Worm (Caenorhabditis elegans) whole organism, L2 larva: Measurements from ENCODE around the gene clec-34.
A peak's percentile ranks its signal among the peaks of the same experiment; 100 is the strongest.

Experiments
- C34F6.9 ChIP-seq: fragments of 150-350 bp; optimal IDR thresholded peaks from 2 replicates; lab custom pipeline; 2014; ENCODE audit warnings: missing biosample characterization, missing genetic modification characterization
- Y55F3AM.14 ChIP-seq: fragments of 200-800 bp; sonication (Bioruptor generic); optimal IDR thresholded peaks from 2 replicates; lab custom pipeline; 2018; ENCODE audit warnings: mild to moderate bottlenecking, missing genetic modification characterization, missing compliant biosample characterization
- aly-2 ChIP-seq: fragments of 150-350 bp; optimal IDR thresholded peaks from 2 replicates; lab custom pipeline; 2014; ENCODE audit warnings: missing biosample characterization, missing genetic modification characterization
- blmp-1 ChIP-seq: sonication (generic microtip); optimal IDR thresholded peaks from 2 replicates; lab custom pipeline; 2017; ENCODE audit warnings: missing genetic modification characterization, mild to moderate bottlenecking, missing compliant biosample characterization, antibody characterized with exemption, moderate library complexity; ENCODE audit not compliant: insufficient read depth
- ceh-82 ChIP-seq: fragments of 150-350 bp; optimal IDR thresholded peaks from 2 replicates; lab custom pipeline; 2014; ENCODE audit warnings: missing biosample characterization, missing genetic modification characterization
- egl-27 ChIP-seq: sonication (generic microtip); optimal IDR thresholded peaks from 3 replicates; lab custom pipeline; 2017; ENCODE audit warnings: missing biosample characterization, missing genetic modification reagents, missing genetic modification characterization
- elt-1 ChIP-seq: fragments of 150-350 bp; optimal IDR thresholded peaks from 2 replicates; lab custom pipeline; 2014; ENCODE audit warnings: missing biosample characterization, missing genetic modification characterization
- elt-3 ChIP-seq: sonication (generic microtip); optimal IDR thresholded peaks from 2 replicates; lab custom pipeline; 2017; ENCODE audit warnings: missing biosample characterization, missing genetic modification characterization
- gmeb-1 ChIP-seq: fragments of 150-350 bp; optimal IDR thresholded peaks from 2 replicates; lab custom pipeline; 2014; ENCODE audit warnings: missing biosample characterization, missing genetic modification characterization
- lin-11 ChIP-seq: fragments of 150-350 bp; sonication (generic microtip); optimal IDR thresholded peaks from 2 replicates; lab custom pipeline; 2014; ENCODE audit warnings: missing biosample characterization, missing genetic modification characterization, inconsistent platforms, mixed read lengths
- lin-13 ChIP-seq: fragments of 150-350 bp; optimal IDR thresholded peaks from 2 replicates; lab custom pipeline; 2014; ENCODE audit warnings: missing biosample characterization, missing genetic modification reagents, missing genetic modification characterization
- lin-39 ChIP-seq: fragments of 150-350 bp; optimal IDR thresholded peaks from 2 replicates; lab custom pipeline; 2014; ENCODE audit warnings: missing biosample characterization, missing genetic modification reagents, missing genetic modification characterization
- mab-5 ChIP-seq: fragments of 150-350 bp; optimal IDR thresholded peaks from 2 replicates; lab custom pipeline; 2014; ENCODE audit warnings: missing biosample characterization, missing genetic modification characterization
- mbf-1 ChIP-seq: sonication (generic microtip); optimal IDR thresholded peaks from 2 replicates; lab custom pipeline; 2017; ENCODE audit warnings: missing biosample characterization, missing genetic modification characterization
- mdl-1 ChIP-seq, 2 experiments: fragments of 150-350 bp in 1 of 2; sonication (generic microtip) in 1 of 2; optimal IDR thresholded peaks; 2 replicates each; lab custom pipeline; 2017; ENCODE audit warnings: missing biosample characterization in 2 of 2, missing genetic modification characterization in 2 of 2
- nhr-10 ChIP-seq: sonication (generic microtip); optimal IDR thresholded peaks from 2 replicates; lab custom pipeline; 2017; ENCODE audit warnings: missing biosample characterization, missing genetic modification characterization
- nhr-12 ChIP-seq: fragments of 150-350 bp; optimal IDR thresholded peaks from 2 replicates; lab custom pipeline; 2014; ENCODE audit warnings: missing biosample characterization, missing genetic modification characterization
- nhr-129 ChIP-seq: fragments of 150-350 bp; optimal IDR thresholded peaks from 2 replicates; lab custom pipeline; 2014; ENCODE audit warnings: missing biosample characterization, missing genetic modification characterization
- nhr-21 ChIP-seq: fragments of 150-350 bp; optimal IDR thresholded peaks from 2 replicates; lab custom pipeline; 2014; ENCODE audit warnings: missing biosample characterization, missing genetic modification characterization
- nhr-237 ChIP-seq: fragments of 150-350 bp; optimal IDR thresholded peaks from 2 replicates; lab custom pipeline; 2014; ENCODE audit warnings: missing biosample characterization, missing genetic modification characterization
- nhr-25 ChIP-seq: fragments of 150-350 bp; sonication (generic microtip); optimal IDR thresholded peaks from 3 replicates; lab custom pipeline; 2014; ENCODE audit warnings: missing biosample characterization, missing genetic modification characterization
- nhr-6 ChIP-seq: fragments of 150-350 bp; optimal IDR thresholded peaks from 2 replicates; lab custom pipeline; 2014; ENCODE audit warnings: missing biosample characterization, missing genetic modification characterization
- peb-1 ChIP-seq: fragments of 150-350 bp; optimal IDR thresholded peaks from 2 replicates; lab custom pipeline; 2014; ENCODE audit warnings: missing biosample characterization, missing genetic modification characterization
- sem-4 ChIP-seq: fragments of 150-350 bp; optimal IDR thresholded peaks from 2 replicates; lab custom pipeline; 2014; ENCODE audit warnings: missing biosample characterization, missing genetic modification reagents, missing genetic modification characterization
- skn-1 ChIP-seq: sonication (generic microtip); optimal IDR thresholded peaks from 2 replicates; lab custom pipeline; 2017; ENCODE audit warnings: missing biosample characterization, missing genetic modification characterization
- sma-3 ChIP-seq: sonication (generic microtip); optimal IDR thresholded peaks from 2 replicates; lab custom pipeline; 2016; ENCODE audit warnings: missing genetic modification reagents, missing genetic modification characterization, missing compliant biosample characterization
- sma-9 ChIP-seq, 2 experiments: fragments of 150-350 bp in 1 of 2; sonication (generic microtip) in 1 of 2; optimal IDR thresholded peaks; 2 replicates each; lab custom pipeline; 2014 to 2016; ENCODE audit warnings: missing genetic modification characterization in 2 of 2, mild to moderate bottlenecking in 1 of 2, missing biosample characterization in 1 of 2, missing compliant biosample characterization in 1 of 2, missing genetic modification reagents in 1 of 2, moderate library complexity in 1 of 2
- snpc-4 ChIP-seq: fragments of 150-350 bp; optimal IDR thresholded peaks from 2 replicates; lab custom pipeline; 2014; ENCODE audit warnings: missing biosample characterization, missing genetic modification characterization
- unc-55 ChIP-seq: fragments of 150-350 bp; sonication (generic microtip); optimal IDR thresholded peaks from 3 replicates; lab custom pipeline; 2014; ENCODE audit warnings: missing biosample characterization, missing genetic modification reagents, missing genetic modification characterization
- unc-62 ChIP-seq: fragments of 150-350 bp; optimal IDR thresholded peaks from 2 replicates; lab custom pipeline; 2014; ENCODE audit warnings: missing biosample characterization, missing genetic modification reagents, missing genetic modification characterization
- zag-1 ChIP-seq: fragments of 150-350 bp; optimal IDR thresholded peaks from 2 replicates; lab custom pipeline; 2014; ENCODE audit warnings: missing biosample characterization, missing genetic modification characterization
- ztf-11 ChIP-seq: sonication (generic microtip); optimal IDR thresholded peaks from 2 replicates; lab custom pipeline; 2017; ENCODE audit warnings: missing biosample characterization, missing genetic modification characterization

Gene clec-34

DNA sequence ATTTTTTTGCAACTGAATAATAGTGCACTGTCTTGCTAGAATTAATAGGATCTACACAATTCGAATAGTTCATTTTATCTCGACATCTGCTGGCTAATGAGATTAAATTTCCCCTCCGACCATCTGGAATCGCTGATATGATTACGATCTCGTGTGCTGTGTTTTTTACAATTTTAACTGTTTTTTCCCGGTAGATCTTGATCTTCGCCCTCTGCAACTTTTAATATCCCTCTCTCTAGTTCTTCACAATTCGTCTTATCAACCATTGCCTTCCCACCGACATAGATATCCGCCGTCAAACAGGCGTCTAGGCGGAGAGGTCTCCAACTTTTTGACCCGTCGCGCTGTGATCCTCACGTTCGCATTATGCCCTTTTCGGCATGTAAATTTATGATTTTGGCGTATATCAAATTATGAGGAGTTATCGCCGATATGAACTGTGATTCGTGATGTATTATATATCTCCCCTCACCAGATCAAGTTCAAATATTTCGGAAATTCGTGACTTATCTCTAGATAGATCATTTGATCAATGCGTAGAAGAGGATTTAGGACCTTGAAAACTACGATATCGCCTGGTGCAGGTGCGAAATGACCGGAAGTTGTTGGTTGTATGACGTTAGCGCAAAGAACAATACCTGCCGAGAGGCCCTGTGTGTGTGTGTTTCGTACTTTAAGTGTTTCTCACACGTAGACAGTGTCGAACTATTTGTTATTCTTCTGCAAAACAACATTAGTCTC, 43.1 kb downstream of the clec-34 start:
- no peak for TF ChIP-seq snpc-4
- no peak for TF ChIP-seq peb-1
- no peak for TF ChIP-seq nhr-6 (tag; lab: Kevin White, UChicago)
- TF ChIP-seq C34F6.9 (tag; lab: Kevin White, UChicago): no peak
- no peak for TF ChIP-seq nhr-10 (tag; lab: Kevin White, UChicago)
- TF ChIP-seq mdl-1 (tag; optimal IDR thresholded peaks at IDR 0.05; lab: Kevin White, UChicago): no peak
- TF ChIP-seq lin-39 (tag; lab: Kevin White, UChicago): no peak
- no peak for TF ChIP-seq unc-62 (GFP tag; lab: Kevin White, UChicago)
- TF ChIP-seq elt-1 (tag; lab: Kevin White, UChicago): peak; percentile 17
- peak; percentile 25 for TF ChIP-seq sma-3 (GFP tag; lab: Kevin White, UChicago)
- TF ChIP-seq nhr-21: peak; percentile 76
- TF ChIP-seq egl-27: no peak
- peak; percentile 43 for TF ChIP-seq sma-9 (GFP tag; optimal IDR thresholded peaks at IDR 0.05; lab: Kevin White, UChicago)
- TF ChIP-seq sma-9 (tag; optimal IDR thresholded peaks at IDR 0.05; lab: Kevin White, UChicago): no peak
- no peak for TF ChIP-seq gmeb-1 (tag; lab: Kevin White, UChicago)
- TF ChIP-seq mbf-1 (tag; lab: Kevin White, UChicago): no peak
- TF ChIP-seq elt-3 (tag; lab: Kevin White, UChicago): peak; percentile 18
- TF ChIP-seq nhr-129 (tag; lab: Kevin White, UChicago): peak; percentile 9
- peak; percentile 56 for TF ChIP-seq nhr-25 (tag; lab: Kevin White, UChicago)

DNA sequence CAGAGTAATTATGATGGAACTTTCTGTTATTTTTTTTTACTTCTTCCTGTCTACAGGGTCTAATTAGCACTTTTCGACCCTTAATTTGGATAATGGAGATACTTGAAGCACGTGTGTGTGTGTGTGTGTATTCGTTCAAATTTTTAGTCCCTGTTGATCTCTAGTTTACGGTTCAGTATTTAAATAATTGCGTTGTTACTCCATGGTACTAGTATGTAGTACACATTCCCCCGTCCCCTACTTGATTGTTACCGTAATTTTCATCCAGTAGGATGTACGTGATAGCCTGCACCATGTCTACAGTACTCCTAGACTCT, 43.7 kb downstream of the clec-34 start:
- TF ChIP-seq lin-39 (tag; lab: Kevin White, UChicago): no peak
- TF ChIP-seq sem-4 (tag; lab: Kevin White, UChicago): no peak
- TF ChIP-seq Y55F3AM.14 (GFP tag; lab: Kevin White, UChicago): no peak
- no peak for TF ChIP-seq nhr-21
- no peak for TF ChIP-seq mab-5 (tag; lab: Kevin White, UChicago)
- TF ChIP-seq zag-1 (tag; lab: Kevin White, UChicago): no peak
- no peak for TF ChIP-seq aly-2 (tag; lab: Kevin White, UChicago)
- TF ChIP-seq unc-55 (GFP tag; lab: Kevin White, UChicago): no peak
- TF ChIP-seq C34F6.9 (tag; lab: Kevin White, UChicago): no peak
- no peak for TF ChIP-seq ceh-82 (tag; lab: Kevin White, UChicago)

DNA sequence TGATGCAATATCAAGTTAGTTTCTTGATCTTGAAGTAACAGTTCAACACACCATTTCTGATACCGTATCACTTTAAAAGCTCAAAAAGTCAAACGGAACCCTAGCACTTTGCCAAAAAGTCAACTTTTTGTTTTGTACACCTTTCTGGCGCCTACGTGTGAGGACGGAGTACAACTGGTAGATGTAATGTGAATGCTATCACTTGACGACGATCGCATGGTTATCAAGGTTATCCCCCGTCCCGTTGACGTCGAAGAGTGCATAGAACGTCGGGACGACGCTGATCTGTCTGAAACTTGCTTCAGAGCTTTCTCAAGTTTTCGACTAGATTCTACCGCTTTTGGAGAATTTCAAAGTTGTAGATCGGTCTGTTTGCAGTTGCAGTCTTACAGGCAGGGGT, 44.4 kb downstream of the clec-34 start:
- TF ChIP-seq nhr-21 (no peak), nhr-237 (no peak), sma-9 (GFP tag; optimal IDR thresholded peaks at IDR 0.05; lab: Kevin White, UChicago) (peak; percentile 19), sma-9 (tag; optimal IDR thresholded peaks at IDR 0.05; lab: Kevin White, UChicago) (no peak), lin-13 (GFP tag; lab: Kevin White, UChicago) (no peak), skn-1 (no peak), gmeb-1 (tag; lab: Kevin White, UChicago) (no peak), ztf-11 (tag; lab: Kevin White, UChicago) (no peak), blmp-1 (peak; percentile 11)
- TF ChIP-seq, all 48 proteins: peak for 2

DNA sequence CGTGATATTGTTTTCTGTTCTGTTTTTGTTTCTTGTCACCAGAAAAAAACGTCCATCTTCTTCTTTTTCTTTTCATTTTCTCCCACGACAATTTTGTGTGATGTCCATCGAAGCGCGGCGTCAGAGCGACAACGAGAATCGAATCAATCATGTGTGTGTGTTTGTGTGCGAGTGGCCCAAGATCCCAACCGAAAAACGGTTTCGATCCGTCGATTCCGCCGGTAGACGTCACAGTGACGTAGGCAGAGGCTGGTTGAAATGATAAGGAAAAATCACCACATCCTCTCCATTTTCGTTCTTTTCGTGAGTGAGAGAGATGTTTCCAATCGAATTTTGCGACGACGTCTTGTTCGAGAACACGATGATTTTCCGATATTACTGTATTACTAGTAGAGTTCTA, 45.0 kb downstream of the clec-34 start:
- TF ChIP-seq sma-9 (GFP tag; optimal IDR thresholded peaks at IDR 0.05; lab: Kevin White, UChicago) (peak; percentile 41), sma-9 (tag; optimal IDR thresholded peaks at IDR 0.05; lab: Kevin White, UChicago) (no peak), sma-3 (GFP tag; lab: Kevin White, UChicago) (peak; percentile 27), elt-1 (tag; lab: Kevin White, UChicago) (no peak), nhr-21 (peak; percentile 41)
- TF ChIP-seq, all 48 proteins: peak for 3

DNA sequence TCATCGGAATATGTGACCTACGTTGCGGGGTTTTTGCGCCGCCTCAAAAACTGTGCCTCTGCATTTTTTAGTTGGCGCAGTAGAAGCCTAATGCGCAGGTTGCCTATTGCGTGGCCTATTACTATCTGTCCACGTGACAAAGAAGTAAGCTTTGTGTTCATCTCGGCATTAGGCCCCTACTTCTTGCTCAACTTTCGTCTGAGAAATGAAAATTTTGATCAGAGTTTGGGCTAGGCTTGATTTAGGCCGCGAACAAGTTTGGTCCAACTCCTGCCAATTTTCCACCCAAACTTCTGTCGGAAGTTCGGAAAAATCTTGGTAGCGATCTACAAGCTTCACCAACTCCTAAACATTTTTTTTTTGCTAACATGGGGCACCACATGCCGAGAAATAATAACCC, 46.4 kb downstream of the clec-34 start:
- TF ChIP-seq nhr-12 (no peak), ceh-82 (tag; lab: Kevin White, UChicago) (no peak), sem-4 (tag; lab: Kevin White, UChicago) (no peak), mbf-1 (tag; lab: Kevin White, UChicago) (no peak), gmeb-1 (tag; lab: Kevin White, UChicago) (no peak), lin-11 (tag; lab: Kevin White, UChicago) (no peak)
